Fruit fly (Drosophila melanogaster) S2 (cell line): ENCODE measurements around the gene Dif.

Experiments used
- CG8478 ChIP-seq: fragments of >200 bp; optimal IDR thresholded peaks from 2 replicates; lab custom pipeline; 2018
- CTCF ChIP-seq, 2 experiments: fragments of >200 bp; optimal IDR thresholded peaks; 2 replicates each; lab custom pipeline; 2018

- TF ChIP-seq CG8478 (lab: Kevin White, UChicago), result no peak
- no peak for TF ChIP-seq CTCF (optimal IDR thresholded peaks at IDR 0.05; lab: Kevin White, UChicago)
Measured at dm6 chr2L:17425412-17425811, 7.5 kb downstream of the Dif start.
